Worm (Caenorhabditis elegans) whole organism, L4/young adult: ENCODE measurements around the gene C25F9.15.

Source experiments
- dao-5 ChIP-seq: sonication (generic microtip); optimal IDR thresholded peaks from 2 replicates; lab custom pipeline; 2016; ENCODE audit warnings: missing genotype, missing genetic modification characterization, moderate library complexity, missing compliant biosample characterization
- him-1 ChIP-seq: sonication (generic microtip); optimal IDR thresholded peaks from 2 replicates; lab custom pipeline; 2016; ENCODE audit warnings: missing genotype, missing genetic modification reagents, missing genetic modification characterization, missing compliant biosample characterization

ce11 chrV:19371253-19371652, 46.7 kb upstream of the C25F9.15 start, which contains the start of gene Y43F8A.2:
- TF ChIP-seq dao-5 (tag; lab: Kevin White, UChicago) = no peak
- TF ChIP-seq him-1 (tag; lab: Kevin White, UChicago) = no peak
